Fruit fly (Drosophila melanogaster): Measurements from ENCODE around the gene CG17376.

DNA sequence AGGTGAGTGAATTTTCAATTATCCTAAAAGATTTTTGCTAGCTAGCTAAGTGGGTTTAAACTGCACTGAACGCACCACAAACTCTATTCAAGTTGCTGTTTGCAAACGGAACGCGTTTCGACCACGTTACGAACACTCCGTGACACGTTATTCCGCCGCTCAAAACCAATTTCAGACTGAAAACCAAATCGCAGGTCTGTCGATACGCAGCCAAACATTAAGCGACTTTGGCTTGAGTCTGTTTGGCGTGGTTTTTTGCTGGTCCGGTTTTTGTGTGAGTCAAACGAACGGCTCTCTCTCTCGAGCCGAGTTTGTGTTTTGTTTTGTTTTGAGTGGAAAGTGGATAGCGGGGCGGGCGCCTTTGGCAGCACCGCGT, 6.3 kb downstream of the CG17376 start:
- no peak for TF ChIP-seq Myc (optimal IDR thresholded peaks at IDR 0.05)
- TF ChIP-seq ttk (optimal IDR thresholded peaks at IDR 0.05) = no peak
- no peak for TF ChIP-seq h (optimal IDR thresholded peaks at IDR 0.05)

Data from Kc167 (cell line).